Fruit fly (Drosophila melanogaster): Measurements from ENCODE around the gene Cnb.

DNA sequence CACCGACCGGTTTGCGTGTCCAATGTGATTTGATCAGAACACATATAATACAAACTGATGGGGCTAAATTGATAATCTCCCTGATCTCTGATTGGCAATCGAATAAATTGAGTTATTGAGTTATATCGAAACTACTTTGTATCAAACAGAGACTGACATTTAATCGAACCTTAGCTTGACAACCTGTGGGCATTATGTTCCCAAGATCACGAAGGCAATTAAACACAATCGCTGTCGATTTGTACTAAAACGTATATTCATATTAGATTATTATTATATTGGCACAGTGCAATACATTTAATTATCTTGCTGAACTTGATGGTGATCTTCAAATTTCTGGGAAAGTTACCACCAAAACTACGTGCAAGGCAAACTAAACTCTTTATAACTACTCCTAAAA is 21.0 kb downstream of the Cnb start:
- TF ChIP-seq Jra (GFP tag; optimal IDR thresholded peaks at IDR 0.05) = no peak
- TF ChIP-seq fru (GFP tag; optimal IDR thresholded peaks at IDR 0.05) = no peak

Measured in whole organism, wandering third instar larva.